Fruit fly (Drosophila melanogaster): ENCODE measurements around the gene Sfp24C1.

The Sfp24C1 gene

dm6 chr2L:3712949-3713416 is 12.5 kb downstream of the Sfp24C1 start, which contains the start of the genes CG31955 and CG2818 (continued):
- TF ChIP-seq Fer3 (tag; optimal IDR thresholded peaks at IDR 0.05) = no peak
- TF ChIP-seq chn (GFP tag; optimal IDR thresholded peaks at IDR 0.05) = peak; percentile 16
- TF ChIP-seq CG8290 (GFP tag; optimal IDR thresholded peaks at IDR 0.05) = no peak
- TF ChIP-seq CG8290 (tag; optimal IDR thresholded peaks at IDR 0.05) = peak in 1 of 2 experiments; percentile 59
- TF ChIP-seq ro (GFP tag; IDR thresholded peaks at IDR 0.05) = no peak
- TF ChIP-seq chif (GFP tag; optimal IDR thresholded peaks at IDR 0.05) = no peak
- no peak for TF ChIP-seq Elba2 (GFP tag; optimal IDR thresholded peaks at IDR 0.05)
- no peak for TF ChIP-seq CG7786 (GFP tag; optimal IDR thresholded peaks at IDR 0.05)
- TF ChIP-seq CG9437 (GFP tag; optimal IDR thresholded peaks at IDR 0.05) = no peak
- TF ChIP-seq salm (tag; optimal IDR thresholded peaks at IDR 0.05) = no peak
- TF ChIP-seq CG42726 (GFP tag; IDR thresholded peaks at IDR 0.05; ENCODE audit: partially characterized antibody) = 0 out of 2 replicates have a peak, but pooled peaks have one; percentile 16
- TF ChIP-seq seq (GFP tag; IDR thresholded peaks at IDR 0.05) = no peak
- no peak for TF ChIP-seq crol (GFP tag; IDR thresholded peaks at IDR 0.05)
- TF ChIP-seq CG9215 (GFP tag; IDR thresholded peaks at IDR 0.05) = no peak
- no peak for TF ChIP-seq CG15696 (tag; optimal IDR thresholded peaks at IDR 0.05)
- TF ChIP-seq psq (GFP tag; optimal IDR thresholded peaks at IDR 0.05) = no peak
- TF ChIP-seq Awh (GFP tag; IDR thresholded peaks at IDR 0.05) = no peak
- TF ChIP-seq hb (GFP tag; IDR thresholded peaks at IDR 0.05; ENCODE audit: partially characterized antibody) = no peak
- TF ChIP-seq CG9932 (GFP tag; IDR thresholded peaks at IDR 0.05) = no peak
- no peak for TF ChIP-seq slou (GFP tag; optimal IDR thresholded peaks at IDR 0.05)
- TF ChIP-seq Sox102F (GFP tag; optimal IDR thresholded peaks at IDR 0.05) = no peak
- no peak for TF ChIP-seq bowl (GFP tag; IDR thresholded peaks at IDR 0.05)
- no peak for TF ChIP-seq CG12744 (GFP tag; optimal IDR thresholded peaks at IDR 0.05)
- TF ChIP-seq NC2α (GFP tag; optimal IDR thresholded peaks at IDR 0.05) = no peak
- TF ChIP-seq CG4282 (GFP tag; optimal IDR thresholded peaks at IDR 0.05) = no peak
- TF ChIP-seq CG7357 (GFP tag; IDR thresholded peaks at IDR 0.05) = no peak
- peak in 1 of 2 experiments; percentile 14 for TF ChIP-seq dpn (GFP tag; optimal IDR thresholded peaks at IDR 0.05)
- no peak for TF ChIP-seq CG6654 (GFP tag; optimal IDR thresholded peaks at IDR 0.05)
- no peak for TF ChIP-seq ab (GFP tag; optimal IDR thresholded peaks at IDR 0.05)
- no peak for TF ChIP-seq slp2 (GFP tag; optimal IDR thresholded peaks at IDR 0.05)
- TF ChIP-seq CG6683 (GFP tag; optimal IDR thresholded peaks at IDR 0.05) = no peak
- TF ChIP-seq CG9609 (GFP tag; optimal IDR thresholded peaks at IDR 0.05) = no peak
- TF ChIP-seq HLHmδ (GFP tag; optimal IDR thresholded peaks at IDR 0.05) = no peak
- TF ChIP-seq CG9727 (GFP tag; optimal IDR thresholded peaks at IDR 0.05) = no peak
- TF ChIP-seq CG8281 (tag; optimal IDR thresholded peaks at IDR 0.05) = no peak
- 0 out of 2 replicates have a peak, but pooled peaks have one; percentile 25 for TF ChIP-seq GATAe (GFP tag; conservative IDR thresholded peaks at IDR 0.05)
- no peak for TF ChIP-seq CG32532 (GFP tag; IDR thresholded peaks at IDR 0.05)
- TF ChIP-seq ara (GFP tag; IDR thresholded peaks at IDR 0.05) = no peak
- no peak for TF ChIP-seq CG7839 (tag; optimal IDR thresholded peaks at IDR 0.05)
- TF ChIP-seq Sin3A (optimal IDR thresholded peaks at IDR 0.05) = peak; percentile 38
- peak; percentile 65 for TF ChIP-seq amos (GFP tag; IDR thresholded peaks at IDR 0.05; ENCODE audit: partially characterized antibody)
- no peak for TF ChIP-seq cad (GFP tag; optimal IDR thresholded peaks at IDR 0.05)
- TF ChIP-seq sqz (GFP tag; optimal IDR thresholded peaks at IDR 0.05) = no peak
- no peak for TF ChIP-seq CG1832 (GFP tag; optimal IDR thresholded peaks at IDR 0.05)
- TF ChIP-seq ems (GFP tag; optimal IDR thresholded peaks at IDR 0.05) = no peak
- TF ChIP-seq CG33213 (GFP tag; optimal IDR thresholded peaks at IDR 0.05) = no peak
- no peak for TF ChIP-seq fru (optimal IDR thresholded peaks at IDR 0.05)
- no peak for TF ChIP-seq usp (GFP tag; optimal IDR thresholded peaks at IDR 0.05)
- no peak for TF ChIP-seq dmrt11E (tag; optimal IDR thresholded peaks at IDR 0.05)
- no peak for TF ChIP-seq Spps (tag; optimal IDR thresholded peaks at IDR 0.05)
- TF ChIP-seq exex (tag; optimal IDR thresholded peaks at IDR 0.05) = no peak
- no peak for TF ChIP-seq CG5245 (GFP tag; optimal IDR thresholded peaks at IDR 0.05)
- peak; percentile 45 for TF ChIP-seq sug (tag; optimal IDR thresholded peaks at IDR 0.05)
